Fruit fly (Drosophila melanogaster): ENCODE measurements around the gene CapaR.
A peak's percentile ranks its signal among the peaks of the same experiment; 100 is the strongest.

The CapaR gene

dm6 chr3L:21562081-21562480, at the start of gene CapaR:
TSS of gene CapaR (minus strand) at chr3L:21562181.
- no peak for TF ChIP-seq h (GFP tag; optimal IDR thresholded peaks at IDR 0.05)
- TF ChIP-seq foxo (GFP tag; optimal IDR thresholded peaks at IDR 0.05) = no peak
- TF ChIP-seq Sp1 (GFP tag; optimal IDR thresholded peaks at IDR 0.05) = no peak
- TF ChIP-seq ey (GFP tag; optimal IDR thresholded peaks at IDR 0.05) = no peak
- TF ChIP-seq lola (GFP tag; optimal IDR thresholded peaks at IDR 0.05) = no peak
- TF ChIP-seq Hr83 (GFP tag; optimal IDR thresholded peaks at IDR 0.05; ENCODE audit: poor library complexity, severe bottlenecking) = no peak
- no peak for TF ChIP-seq woc (GFP tag; optimal IDR thresholded peaks at IDR 0.05)

- no peak for TF ChIP-seq dsf (GFP tag; optimal IDR thresholded peaks at IDR 0.05; ENCODE audit: borderline replicate concordance)
- TF ChIP-seq pan (optimal IDR thresholded peaks at IDR 0.05) = no peak
- no peak for TF ChIP-seq lola (GFP tag; optimal IDR thresholded peaks at IDR 0.05)
- TF ChIP-seq h (GFP tag; optimal IDR thresholded peaks at IDR 0.05) = no peak
- no peak for TF ChIP-seq tai (GFP tag; optimal IDR thresholded peaks at IDR 0.05)
- no peak for TF ChIP-seq CrebA (GFP tag; optimal IDR thresholded peaks at IDR 0.05; ENCODE audit: borderline replicate concordance)
- TF ChIP-seq CG9705 (GFP tag; optimal IDR thresholded peaks at IDR 0.05) = no peak
- no peak for TF ChIP-seq psq (GFP tag; optimal IDR thresholded peaks at IDR 0.05)
- no peak for TF ChIP-seq HLH106 (tag; optimal IDR thresholded peaks at IDR 0.05)
- TF ChIP-seq Vsx2 (GFP tag; optimal IDR thresholded peaks at IDR 0.05; ENCODE audit: partially characterized antibody) = no peak
Measured at dm6 chr3L:21610535-21610934, 48.6 kb upstream of the CapaR start.

dm6 chr3L:21604265-21604664, 42.3 kb upstream of the CapaR start:
- no peak for TF ChIP-seq usp (GFP tag; optimal IDR thresholded peaks at IDR 0.05)
- no peak for TF ChIP-seq dl (GFP tag; optimal IDR thresholded peaks at IDR 0.05; ENCODE audit: insufficient read depth in 1 of 2, partially characterized antibody in 2 of 2)
- no peak for TF ChIP-seq Mio (GFP tag; optimal IDR thresholded peaks at IDR 0.05)
- TF ChIP-seq CrebA (GFP tag; optimal IDR thresholded peaks at IDR 0.05; ENCODE audit: borderline replicate concordance) = no peak
- no peak for TF ChIP-seq Dif (GFP tag; optimal IDR thresholded peaks at IDR 0.05; ENCODE audit: partially characterized antibody)
- TF ChIP-seq Dfd (GFP tag; optimal IDR thresholded peaks at IDR 0.05) = no peak
- no peak for TF ChIP-seq dmrt93B (GFP tag; optimal IDR thresholded peaks at IDR 0.05)
- TF ChIP-seq jim (GFP tag; optimal IDR thresholded peaks at IDR 0.05) = no peak
- no peak for TF ChIP-seq Sp1 (GFP tag; optimal IDR thresholded peaks at IDR 0.05)
- no peak for TF ChIP-seq lola (GFP tag; optimal IDR thresholded peaks at IDR 0.05)
- no peak for TF ChIP-seq GATAd (GFP tag; optimal IDR thresholded peaks at IDR 0.05)
- TF ChIP-seq Vsx2 (GFP tag; optimal IDR thresholded peaks at IDR 0.05; ENCODE audit: partially characterized antibody) = no peak
- TF ChIP-seq h (GFP tag; optimal IDR thresholded peaks at IDR 0.05) = no peak
- TF ChIP-seq rgr (GFP tag; optimal IDR thresholded peaks at IDR 0.05) = no peak
- TF ChIP-seq ey (GFP tag; optimal IDR thresholded peaks at IDR 0.05) = peak; percentile 39
- TF ChIP-seq OdsH (GFP tag; optimal IDR thresholded peaks at IDR 0.05) = peak; percentile 30
- no peak for TF ChIP-seq Myc (optimal IDR thresholded peaks at IDR 0.05)
- peak; percentile 11 for TF ChIP-seq fru (GFP tag; optimal IDR thresholded peaks at IDR 0.05)
- TF ChIP-seq sv (GFP tag; optimal IDR thresholded peaks at IDR 0.05) = peak; percentile 14
- peak; percentile 41 for TF ChIP-seq Hnf4 (GFP tag; optimal IDR thresholded peaks at IDR 0.05)
- TF ChIP-seq Hr83 (GFP tag; optimal IDR thresholded peaks at IDR 0.05; ENCODE audit: poor library complexity, severe bottlenecking) = peak; percentile 44
- no peak for TF ChIP-seq CG32264 (GFP tag; optimal IDR thresholded peaks at IDR 0.05)
- no peak for TF ChIP-seq Abd-B (GFP tag; optimal IDR thresholded peaks at IDR 0.05)
- peak; percentile 5 for TF ChIP-seq HLH106 (tag; optimal IDR thresholded peaks at IDR 0.05)
- TF ChIP-seq CG9705 (GFP tag; optimal IDR thresholded peaks at IDR 0.05) = no peak
- no peak for TF ChIP-seq tai (GFP tag; optimal IDR thresholded peaks at IDR 0.05)
- TF ChIP-seq br (GFP tag; optimal IDR thresholded peaks at IDR 0.05) = no peak

dm6 chr3L:21602275-21602674, 40.3 kb upstream of the CapaR start:
- TF ChIP-seq HLH106 (tag; optimal IDR thresholded peaks at IDR 0.05) (peak; percentile 7), foxo (GFP tag; optimal IDR thresholded peaks at IDR 0.05) (peak in 1 of 2 experiments; percentile 16), tai (GFP tag; optimal IDR thresholded peaks at IDR 0.05) (no peak), psq (GFP tag; optimal IDR thresholded peaks at IDR 0.05) (peak; percentile 22)

dm6 chr3L:21598337-21598736, 36.4 kb upstream of the CapaR start:
- TF ChIP-seq woc (GFP tag; optimal IDR thresholded peaks at IDR 0.05) (no peak), CG9705 (GFP tag; optimal IDR thresholded peaks at IDR 0.05) (no peak), GATAd (GFP tag; optimal IDR thresholded peaks at IDR 0.05) (no peak), Dif (GFP tag; optimal IDR thresholded peaks at IDR 0.05; ENCODE audit: partially characterized antibody) (peak; percentile 17), rgr (GFP tag; optimal IDR thresholded peaks at IDR 0.05) (no peak)
